Fruit fly (Drosophila melanogaster) whole organism, wandering third instar larva: ENCODE measurements around the gene Naxd.
A peak's percentile ranks its signal among the peaks of the same experiment; 100 is the strongest.

Experiments
- Abd-B ChIP-seq: fragments of >200 bp; optimal IDR thresholded peaks from 2 replicates; lab custom pipeline; 2017; ENCODE audit warnings: missing biosample characterization, missing genetic modification characterization
- CG32264 ChIP-seq: fragments of 200-800 bp; sonication (Bioruptor generic); optimal IDR thresholded peaks from 2 replicates; lab custom pipeline; 2016; ENCODE audit warnings: missing biosample characterization, missing genetic modification characterization
- CG9705 ChIP-seq: fragments of 200-800 bp; sonication (Bioruptor generic); optimal IDR thresholded peaks from 2 replicates; lab custom pipeline; 2018; ENCODE audit warnings: missing biosample characterization, mild to moderate bottlenecking, missing genetic modification characterization
- CrebA ChIP-seq: fragments of 200-800 bp; sonication (Bioruptor generic); optimal IDR thresholded peaks from 2 replicates; lab custom pipeline; 2016; ENCODE audit warnings: missing biosample characterization, mild to moderate bottlenecking, missing genetic modification characterization, borderline replicate concordance
- Dfd ChIP-seq: fragments of >200 bp; optimal IDR thresholded peaks from 2 replicates; lab custom pipeline; 2017; ENCODE audit warnings: missing biosample characterization, missing genetic modification characterization
- Dif ChIP-seq: fragments of 200-275, 200-300 bp; sonication (Bioruptor generic); optimal IDR thresholded peaks from 2 replicates; lab custom pipeline; 2018; ENCODE audit warnings: missing biosample characterization, missing genetic modification characterization; ENCODE audit not compliant: partially characterized antibody
- GATAd ChIP-seq: sonication (Bioruptor generic); optimal IDR thresholded peaks from 2 replicates; lab custom pipeline; 2016; ENCODE audit warnings: missing biosample characterization, missing genetic modification characterization
- HLH106 ChIP-seq: fragments of 200-800 bp; optimal IDR thresholded peaks from 3 replicates; lab custom pipeline; 2019; ENCODE audit warnings: missing biosample characterization, mild to moderate bottlenecking, missing genetic modification characterization, moderate library complexity
- Hnf4 ChIP-seq: fragments of 200-800 bp; sonication (Bioruptor generic); optimal IDR thresholded peaks from 2 replicates; lab custom pipeline; 2016; ENCODE audit warnings: missing biosample characterization, mild to moderate bottlenecking, missing genetic modification characterization
- Hr78 ChIP-seq: fragments of >200 bp; optimal IDR thresholded peaks from 2 replicates; lab custom pipeline; 2017; ENCODE audit warnings: missing biosample characterization, missing genetic modification characterization
- Jra ChIP-seq: sonication (Bioruptor generic); optimal IDR thresholded peaks from 2 replicates; lab custom pipeline; 2016; ENCODE audit warnings: missing biosample characterization, missing genetic modification characterization
- Myc ChIP-seq: fragments of >200 bp; optimal IDR thresholded peaks from 2 replicates; lab custom pipeline; 2017
- N ChIP-seq: fragments of >200 bp; optimal IDR thresholded peaks from 2 replicates; lab custom pipeline; 2018; ENCODE audit warnings: missing biosample characterization, missing external identifiers, missing genetic modification characterization
- OdsH ChIP-seq: fragments of 200-800 bp; sonication (Bioruptor generic); optimal IDR thresholded peaks from 2 replicates; lab custom pipeline; 2016; ENCODE audit warnings: missing biosample characterization, mild to moderate bottlenecking, missing genetic modification characterization
- Rel ChIP-seq, 2 experiments: fragments of 200-800 bp; sonication (Bioruptor generic) in 1 of 2; optimal IDR thresholded peaks; 2 replicates in 1 of 2; 3 replicates in 1 of 2; lab custom pipeline; 2016 to 2019; ENCODE audit warnings: mild to moderate bottlenecking in 2 of 2, missing biosample characterization in 2 of 2, missing genetic modification characterization in 2 of 2, moderate library complexity in 1 of 2
- Sp1 ChIP-seq: fragments of 200-800 bp; sonication (Bioruptor generic); optimal IDR thresholded peaks from 3 replicates; lab custom pipeline; 2019; ENCODE audit warnings: missing biosample characterization, mild to moderate bottlenecking, missing genetic modification characterization, moderate library complexity
- Vsx2 ChIP-seq: fragments of 200-300, 225-300 bp; sonication (Bioruptor generic); optimal IDR thresholded peaks from 2 replicates; lab custom pipeline; 2018; ENCODE audit warnings: missing biosample characterization, missing genetic modification characterization; ENCODE audit not compliant: partially characterized antibody
- brk ChIP-seq: fragments of 200-800 bp; sonication (Bioruptor generic); optimal IDR thresholded peaks from 2 replicates; lab custom pipeline; 2016; ENCODE audit warnings: missing biosample characterization, mild to moderate bottlenecking, missing genetic modification characterization
- dl ChIP-seq, 2 experiments: fragments of 175-275, 200-275 bp in 1 of 2; fragments of 200-275 bp in 1 of 2; sonication (Bioruptor generic); optimal IDR thresholded peaks; lab custom pipeline; 2018; ENCODE audit warnings: mild to moderate bottlenecking in 2 of 2, missing biosample characterization in 2 of 2, missing genetic modification characterization in 2 of 2, moderate library complexity in 2 of 2; ENCODE audit not compliant: partially characterized antibody in 2 of 2, insufficient read depth in 1 of 2
- dmrt93B ChIP-seq: fragments of 200-800 bp; sonication (Bioruptor generic); optimal IDR thresholded peaks from 2 replicates; lab custom pipeline; 2018; ENCODE audit warnings: missing biosample characterization, mild to moderate bottlenecking, missing genetic modification characterization
- dsf ChIP-seq: sonication (Bioruptor generic); optimal IDR thresholded peaks from 2 replicates; lab custom pipeline; 2016; ENCODE audit warnings: missing biosample characterization, missing genetic modification characterization, borderline replicate concordance
- ey ChIP-seq: fragments of 200-800 bp; sonication (Bioruptor generic); optimal IDR thresholded peaks from 2 replicates; lab custom pipeline; 2016; ENCODE audit warnings: missing biosample characterization, missing genetic modification characterization
- foxo ChIP-seq, 2 experiments: fragments of 200-800 bp; sonication (Bioruptor generic); optimal IDR thresholded peaks; 2 replicates in 1 of 2; 3 replicates in 1 of 2; lab custom pipeline; 2016 to 2017; ENCODE audit warnings: missing biosample characterization in 2 of 2, missing genetic modification characterization in 2 of 2
- fru ChIP-seq: fragments of 200-800 bp; sonication (Bioruptor generic); optimal IDR thresholded peaks from 3 replicates; lab custom pipeline; 2016; ENCODE audit warnings: missing biosample characterization, mild to moderate bottlenecking, missing genetic modification characterization
- h ChIP-seq: fragments of 200-800 bp; sonication (Bioruptor generic); optimal IDR thresholded peaks from 3 replicates; lab custom pipeline; 2016; ENCODE audit warnings: missing biosample characterization, mild to moderate bottlenecking, missing genetic modification characterization
- jim ChIP-seq: fragments of 175-275, 200-325 bp; sonication (Bioruptor generic); optimal IDR thresholded peaks from 2 replicates; lab custom pipeline; 2016; ENCODE audit warnings: missing biosample characterization, mild to moderate bottlenecking, missing genetic modification characterization
- pan ChIP-seq: fragments of >200 bp; optimal IDR thresholded peaks from 2 replicates; lab custom pipeline; 2017
- psq ChIP-seq: fragments of 200-800 bp; sonication (Bioruptor generic); optimal IDR thresholded peaks from 3 replicates; lab custom pipeline; 2017; ENCODE audit warnings: missing biosample characterization, mild to moderate bottlenecking, missing genetic modification characterization, moderate library complexity
- rgr ChIP-seq: fragments of 200-800 bp; sonication (Bioruptor generic); optimal IDR thresholded peaks from 3 replicates; lab custom pipeline; 2016; ENCODE audit warnings: missing biosample characterization, mild to moderate bottlenecking, missing genetic modification characterization
- sage ChIP-seq: fragments of 200-800 bp; sonication (Bioruptor generic); optimal IDR thresholded peaks from 2 replicates; lab custom pipeline; 2016; ENCODE audit warnings: missing biosample characterization, mild to moderate bottlenecking, missing genetic modification characterization
- usp ChIP-seq: fragments of >200 bp; optimal IDR thresholded peaks from 2 replicates; lab custom pipeline; 2017; ENCODE audit warnings: missing biosample characterization, missing genetic modification characterization

Gene Naxd

dm6 chr3L:19079067-19079466 is 18.4 kb downstream of the Naxd start:
- TF ChIP-seq ey (no peak), pan (lab: Kevin White, UChicago) (no peak), Rel (GFP tag; optimal IDR thresholded peaks at IDR 0.05; lab: Kevin White, UChicago) (no peak), Rel (tag; optimal IDR thresholded peaks at IDR 0.05; lab: Kevin White, UChicago) (peak; percentile 17), Sp1 (peak; percentile 10), dsf (GFP tag; lab: Kevin White, UChicago) (no peak), Dif (GFP tag; lab: Kevin White, UChicago) (peak; percentile 38), psq (GFP tag; lab: Kevin White, UChicago) (peak; percentile 93), Vsx2 (no peak), dl (GFP tag; optimal IDR thresholded peaks at IDR 0.05; lab: Kevin White, UChicago; ENCODE audit: insufficient read depth in 1 of 2, partially characterized antibody in 2 of 2) (no peak), fru (GFP tag; lab: Kevin White, UChicago) (peak; percentile 41), N (no peak)

- TF ChIP-seq fru (GFP tag; lab: Kevin White, UChicago) (peak; percentile 42), HLH106 (peak; percentile 42), Abd-B (no peak), foxo (GFP tag; optimal IDR thresholded peaks at IDR 0.05; lab: Kevin White, UChicago) (peak in 1 of 2 experiments; percentile 66), Rel (GFP tag; optimal IDR thresholded peaks at IDR 0.05; lab: Kevin White, UChicago) (no peak), Rel (tag; optimal IDR thresholded peaks at IDR 0.05; lab: Kevin White, UChicago) (no peak), Jra (GFP tag; lab: Kevin White, UChicago) (no peak), sage (GFP tag; lab: Kevin White, UChicago) (peak; percentile 0), Dfd (GFP tag; lab: Kevin White, UChicago) (no peak), CG32264 (GFP tag; lab: Kevin White, UChicago) (no peak), Vsx2 (no peak), usp (no peak), OdsH (GFP tag; lab: Kevin White, UChicago) (peak; percentile 42), psq (GFP tag; lab: Kevin White, UChicago) (no peak), GATAd (GFP tag; lab: Kevin White, UChicago) (no peak), CrebA (no peak), rgr (peak; percentile 17), h (peak; percentile 39), Dif (GFP tag; lab: Kevin White, UChicago) (no peak), Sp1 (peak; percentile 4)
These were observed 19.1 kb downstream of the Naxd start for dm6 chr3L:19078444-19078843.

dm6 chr3L:19075976-19076375 is 21.5 kb downstream of the Naxd start:
- TF ChIP-seq Hnf4 (GFP tag; lab: Kevin White, UChicago), result no peak
- no peak for TF ChIP-seq dsf (GFP tag; lab: Kevin White, UChicago)
- no peak for TF ChIP-seq Jra (GFP tag; lab: Kevin White, UChicago)
- TF ChIP-seq brk, result no peak
- no peak for TF ChIP-seq CG9705 (GFP tag; lab: Kevin White, UChicago)

dm6 chr3L:19074673-19075402 is 22.7 kb downstream of the Naxd start:
- TF ChIP-seq Jra (GFP tag; lab: Kevin White, UChicago), result no peak

- TF ChIP-seq psq (GFP tag; lab: Kevin White, UChicago) (no peak), dl (GFP tag; optimal IDR thresholded peaks at IDR 0.05; lab: Kevin White, UChicago; ENCODE audit: insufficient read depth in 1 of 2, partially characterized antibody in 2 of 2) (no peak), ey (no peak), Rel (GFP tag; optimal IDR thresholded peaks at IDR 0.05; lab: Kevin White, UChicago) (no peak), Rel (tag; optimal IDR thresholded peaks at IDR 0.05; lab: Kevin White, UChicago) (no peak), Hr78 (no peak), jim (GFP tag; lab: Kevin White, UChicago) (no peak), Hnf4 (GFP tag; lab: Kevin White, UChicago) (no peak), fru (GFP tag; lab: Kevin White, UChicago) (no peak), GATAd (GFP tag; lab: Kevin White, UChicago) (no peak), Myc (lab: Kevin White, UChicago) (no peak), brk (no peak), usp (no peak), dmrt93B (GFP tag; lab: Kevin White, UChicago) (no peak), N (no peak)
- TF ChIP-seq, all 38 proteins: peak for 0
These were observed 23.6 kb downstream of the Naxd start for dm6 chr3L:19073909-19074239.
